Worm (Caenorhabditis elegans): Measurements from ENCODE around the gene scl-6.

Gene scl-6

DNA sequence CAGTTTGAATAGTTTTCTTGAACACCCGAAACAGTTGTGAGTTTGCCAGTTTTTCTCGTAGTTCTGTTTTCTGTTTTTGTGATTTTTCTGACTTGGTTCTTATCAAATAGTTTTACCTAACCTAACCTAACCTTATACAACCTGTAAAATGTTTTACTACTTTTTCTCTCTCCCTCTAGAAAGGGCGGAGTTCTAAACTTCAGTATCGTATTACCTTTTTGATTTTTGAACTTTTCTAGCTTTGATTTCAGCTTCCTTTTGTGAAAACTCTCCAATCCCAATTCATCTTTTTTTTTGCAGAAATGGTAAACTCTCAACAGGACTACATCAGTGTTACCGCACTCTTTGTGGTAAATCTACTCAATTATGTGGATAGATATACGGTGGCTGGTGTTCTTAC is 18.2 kb downstream of the scl-6 start, which contains the start of gene spin-2:
TSS of gene spin-2 (plus strand) at position 301 of the 400 bp plus-strand sequence.
- TF ChIP-seq ztf-4 (tag; optimal IDR thresholded peaks at IDR 0.05) (no peak), fos-1 (tag; optimal IDR thresholded peaks at IDR 0.05) (no peak), lin-39 (tag; optimal IDR thresholded peaks at IDR 0.05) (no peak), C34F6.9 (tag; optimal IDR thresholded peaks at IDR 0.05) (no peak), Y55F3AM.14 (GFP tag; optimal IDR thresholded peaks at IDR 0.05) (no peak), elt-3 (tag; optimal IDR thresholded peaks at IDR 0.05) (no peak), nhr-25 (tag; optimal IDR thresholded peaks at IDR 0.05) (no peak), nhr-11 (tag; optimal IDR thresholded peaks at IDR 0.05) (no peak), sem-4 (tag; optimal IDR thresholded peaks at IDR 0.05) (no peak), unc-39 (tag; optimal IDR thresholded peaks at IDR 0.05) (no peak)

DNA sequence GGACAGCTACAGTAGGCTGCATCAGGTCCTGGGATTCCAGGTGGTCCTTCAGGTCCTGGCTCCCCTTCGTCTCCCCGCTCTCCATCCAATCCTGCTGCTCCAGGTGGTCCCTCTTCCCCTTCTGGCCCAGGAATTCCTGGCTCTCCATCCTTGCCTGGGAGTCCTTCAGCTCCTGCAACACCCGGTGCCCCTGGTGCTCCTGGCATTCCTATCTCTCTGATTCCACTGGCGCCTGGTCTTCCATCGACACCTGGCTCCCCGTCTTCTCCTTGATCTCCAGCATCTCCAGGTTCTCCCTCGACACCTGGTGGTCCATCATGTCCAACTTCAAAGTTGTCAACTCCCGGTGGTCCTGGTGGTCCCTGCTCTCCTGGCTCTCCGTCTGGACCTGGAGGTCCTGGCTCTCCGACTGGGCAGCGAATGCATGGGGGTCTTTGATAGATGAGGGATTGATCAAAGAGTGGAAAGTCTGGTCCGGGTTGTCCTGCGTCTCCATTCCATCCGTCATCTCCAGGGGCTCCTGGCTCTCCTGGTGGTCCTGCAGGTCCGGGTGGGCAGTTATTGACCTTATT is 21.2 kb downstream of the scl-6 start:
- TF ChIP-seq elt-3 (tag; optimal IDR thresholded peaks at IDR 0.05) (no peak), lin-39 (tag; optimal IDR thresholded peaks at IDR 0.05) (no peak), nhr-12 (tag; optimal IDR thresholded peaks at IDR 0.05) (no peak), R02D3.7 (tag; optimal IDR thresholded peaks at IDR 0.05) (no peak), nhr-10 (tag; optimal IDR thresholded peaks at IDR 0.05) (no peak), lsy-2 (tag; optimal IDR thresholded peaks at IDR 0.05) (no peak), aly-2 (tag; optimal IDR thresholded peaks at IDR 0.05) (no peak), egl-27 (tag; optimal IDR thresholded peaks at IDR 0.05) (no peak), skn-1 (tag; optimal IDR thresholded peaks at IDR 0.05) (no peak), nhr-237 (tag; optimal IDR thresholded peaks at IDR 0.05) (no peak), sem-4 (tag; optimal IDR thresholded peaks at IDR 0.05) (no peak), unc-62 (GFP tag; optimal IDR thresholded peaks at IDR 0.05) (no peak), sma-3 (GFP tag; optimal IDR thresholded peaks at IDR 0.05) (no peak), zag-1 (tag; optimal IDR thresholded peaks at IDR 0.05) (no peak), peb-1 (tag; optimal IDR thresholded peaks at IDR 0.05) (no peak), ceh-16 (tag; optimal IDR thresholded peaks at IDR 0.05) (no peak)

DNA sequence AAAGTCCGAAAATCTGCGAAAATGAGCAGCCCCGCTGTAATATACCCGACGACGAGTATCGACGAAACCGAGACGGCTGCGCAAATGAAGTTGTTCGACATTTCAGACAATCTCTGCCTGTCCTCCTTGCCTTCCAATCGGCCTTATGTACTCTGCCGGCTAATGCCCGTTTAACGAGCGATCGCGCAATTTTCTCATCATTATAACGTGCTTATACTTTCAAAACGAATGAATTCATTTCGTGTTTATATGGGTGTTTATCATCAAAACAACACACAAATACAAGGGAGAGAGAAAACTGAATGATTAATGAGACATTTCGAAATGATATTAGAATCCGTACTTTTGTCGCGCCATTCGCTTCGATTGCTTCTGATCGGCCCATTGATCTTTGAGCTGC is 22.4 kb downstream of the scl-6 start, which contains the start of gene col-132:
TSS of gene col-132 (minus strand) at position 101 of the 400 bp plus-strand sequence.
- TF ChIP-seq mdl-1 (tag; optimal IDR thresholded peaks at IDR 0.05) (no peak), aly-2 (tag; optimal IDR thresholded peaks at IDR 0.05) (no peak), crh-2 (tag; optimal IDR thresholded peaks at IDR 0.05) (no peak), alr-1 (tag; optimal IDR thresholded peaks at IDR 0.05) (no peak), lin-13 (GFP tag; optimal IDR thresholded peaks at IDR 0.05) (no peak), nhr-6 (tag; optimal IDR thresholded peaks at IDR 0.05) (no peak), fos-1 (tag; optimal IDR thresholded peaks at IDR 0.05) (no peak), nhr-25 (tag; optimal IDR thresholded peaks at IDR 0.05) (no peak), ceh-82 (tag; optimal IDR thresholded peaks at IDR 0.05) (no peak), F13H6.1 (tag; optimal IDR thresholded peaks at IDR 0.05) (no peak), unc-62 (GFP tag; optimal IDR thresholded peaks at IDR 0.05) (no peak), nhr-129 (tag; optimal IDR thresholded peaks at IDR 0.05) (no peak), nhr-237 (tag; optimal IDR thresholded peaks at IDR 0.05) (no peak), snpc-4 (tag; optimal IDR thresholded peaks at IDR 0.05) (no peak), nhr-77 (tag; optimal IDR thresholded peaks at IDR 0.05) (no peak), nhr-23 (tag; optimal IDR thresholded peaks at IDR 0.05) (no peak), sma-9 (GFP tag; optimal IDR thresholded peaks at IDR 0.05) (no peak), sma-9 (tag; optimal IDR thresholded peaks at IDR 0.05) (no peak), unc-55 (GFP tag; optimal IDR thresholded peaks at IDR 0.05) (no peak)

DNA sequence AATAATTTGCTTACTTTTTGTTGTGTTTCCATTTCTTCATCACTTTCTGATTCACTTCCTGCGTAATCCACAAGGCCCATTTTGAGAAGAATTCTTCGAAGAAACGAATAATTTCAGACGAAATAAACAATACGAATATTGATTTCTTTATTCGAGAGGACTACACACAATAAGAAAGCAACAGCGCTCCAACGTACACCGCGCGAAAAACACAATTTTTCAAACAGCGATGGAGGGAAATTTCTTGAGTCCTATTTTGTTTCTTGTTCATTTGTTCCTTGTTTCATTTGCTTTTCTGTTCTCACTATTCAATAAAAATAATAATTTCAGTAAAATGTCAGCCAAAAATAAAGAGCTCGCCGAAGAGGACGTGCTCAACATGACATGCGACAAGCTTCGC is 25.1 kb downstream of the scl-6 start, which contains the start of the genes prcc-1 and C39E9.12:
TSS of gene prcc-1 (minus strand) at position 119 of the 400 bp plus-strand sequence.
TSS of gene C39E9.12 (plus strand) at position 331 of the 400 bp plus-strand sequence.
- TF ChIP-seq Y55F3AM.14 (GFP tag; optimal IDR thresholded peaks at IDR 0.05): no peak
- no peak for TF ChIP-seq nhr-10 (tag; optimal IDR thresholded peaks at IDR 0.05)
- no peak for TF ChIP-seq mab-5 (tag; optimal IDR thresholded peaks at IDR 0.05)
- no peak for TF ChIP-seq nhr-23 (tag; optimal IDR thresholded peaks at IDR 0.05)
- no peak for TF ChIP-seq sem-4 (tag; optimal IDR thresholded peaks at IDR 0.05)
- no peak for TF ChIP-seq ztf-1 (GFP tag; conservative IDR thresholded peaks at IDR 0.05)
- TF ChIP-seq mbf-1 (tag; optimal IDR thresholded peaks at IDR 0.05): no peak
- peak; percentile 32 for TF ChIP-seq fos-1 (tag; optimal IDR thresholded peaks at IDR 0.05)
- no peak for TF ChIP-seq elt-3 (tag; optimal IDR thresholded peaks at IDR 0.05)
- TF ChIP-seq lsy-2 (tag; optimal IDR thresholded peaks at IDR 0.05): peak; percentile 31 to 86
- TF ChIP-seq gmeb-1 (tag; optimal IDR thresholded peaks at IDR 0.05): peak; percentile 87
- TF ChIP-seq C34F6.9 (tag; optimal IDR thresholded peaks at IDR 0.05): peak; percentile 86
- no peak for TF ChIP-seq ZK546.5 (tag; optimal IDR thresholded peaks at IDR 0.05)
- no peak for TF ChIP-seq lin-13 (GFP tag; optimal IDR thresholded peaks at IDR 0.05)
- TF ChIP-seq egl-27 (tag; optimal IDR thresholded peaks at IDR 0.05): peak; percentile 6
- peak; percentile 44 for TF ChIP-seq snpc-4 (tag; optimal IDR thresholded peaks at IDR 0.05)
- TF ChIP-seq nhr-6 (tag; optimal IDR thresholded peaks at IDR 0.05): peak; percentile 23
- TF ChIP-seq ceh-16 (tag; optimal IDR thresholded peaks at IDR 0.05): no peak
- TF ChIP-seq lin-39 (tag; optimal IDR thresholded peaks at IDR 0.05): no peak
- no peak for TF ChIP-seq alr-1 (tag; optimal IDR thresholded peaks at IDR 0.05)
- no peak for TF ChIP-seq peb-1 (tag; optimal IDR thresholded peaks at IDR 0.05)
- no peak for TF ChIP-seq nhr-12 (tag; optimal IDR thresholded peaks at IDR 0.05)
- TF ChIP-seq lin-11 (tag; optimal IDR thresholded peaks at IDR 0.05): no peak
- no peak for TF ChIP-seq nhr-21 (tag; optimal IDR thresholded peaks at IDR 0.05)
- TF ChIP-seq aly-2 (tag; optimal IDR thresholded peaks at IDR 0.05): no peak
- no peak for TF ChIP-seq ceh-82 (tag; optimal IDR thresholded peaks at IDR 0.05)
- TF ChIP-seq unc-39 (tag; optimal IDR thresholded peaks at IDR 0.05): no peak
- TF ChIP-seq nhr-11 (tag; optimal IDR thresholded peaks at IDR 0.05): no peak
- peak; percentile 47 for TF ChIP-seq sma-3 (GFP tag; optimal IDR thresholded peaks at IDR 0.05)
- no peak for TF ChIP-seq nhr-77 (tag; optimal IDR thresholded peaks at IDR 0.05)
- no peak for TF ChIP-seq ama-1 (optimal IDR thresholded peaks at IDR 0.05)
- no peak for TF ChIP-seq R02D3.7 (tag; optimal IDR thresholded peaks at IDR 0.05)
